Worm (Caenorhabditis elegans) whole organism, L2 larva: ENCODE measurements around the gene F11D11.22.

Source experiments
- dmd-4 ChIP-seq: sonication (generic microtip); optimal IDR thresholded peaks from 2 replicates; lab custom pipeline; 2017; ENCODE audit warnings: missing biosample characterization, missing genetic modification characterization
- nhr-237 ChIP-seq: fragments of 150-350 bp; optimal IDR thresholded peaks from 2 replicates; lab custom pipeline; 2014; ENCODE audit warnings: missing biosample characterization, missing genetic modification characterization

DNA sequence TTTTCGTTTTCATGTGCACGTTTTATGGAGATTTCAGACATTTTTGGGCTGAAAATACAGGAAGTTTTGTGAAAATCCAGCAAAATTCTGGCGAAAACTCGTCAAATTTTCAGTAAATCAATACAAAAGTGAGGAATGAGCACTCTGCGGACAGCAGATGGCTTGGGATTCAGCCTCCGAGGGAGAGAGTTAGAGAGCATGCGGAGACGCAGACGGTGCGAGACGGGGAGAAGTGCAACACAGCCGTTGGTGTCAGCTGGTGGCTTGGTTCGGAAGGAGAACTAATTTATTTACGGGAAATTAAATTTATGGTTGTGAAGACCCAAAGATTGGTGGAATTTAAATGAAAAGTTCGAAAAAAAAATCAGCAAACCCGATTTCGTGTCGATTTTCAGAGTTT, 46.5 kb downstream of the F11D11.22 start, which contains the start of gene C54E10.6:
- TF ChIP-seq dmd-4 (tag; lab: Kevin White, UChicago), result no peak
- TF ChIP-seq nhr-237, result no peak
